Worm (Caenorhabditis elegans): ENCODE results near the gene srj-49.

srj-49 gene

ce11 chrV:2807760-2808159 is 40.4 kb downstream of the srj-49 start, which contains the start of gene ketn-1 (continued):
- no peak for TF ChIP-seq tbx-9 (tag; optimal IDR thresholded peaks at IDR 0.05; ENCODE audit: borderline replicate concordance)
- no peak for TF ChIP-seq ceh-27 (GFP tag; optimal IDR thresholded peaks at IDR 0.05)

ce11 chrV:2803258-2803657 is 44.9 kb downstream of the srj-49 start:
- TF ChIP-seq zfh-2 (GFP tag; conservative IDR thresholded peaks at IDR 0.05) = peak; percentile 57
- TF ChIP-seq ccch-3 (GFP tag; optimal IDR thresholded peaks at IDR 0.05) = no peak

ce11 chrV:2801955-2802354 is 46.2 kb downstream of the srj-49 start:
- no peak for TF ChIP-seq xnd-1 (tag; optimal IDR thresholded peaks at IDR 0.05)
- TF ChIP-seq K12H6.12 (tag; optimal IDR thresholded peaks at IDR 0.05) = no peak
- TF ChIP-seq ceh-91 (GFP tag; IDR thresholded peaks at IDR 0.05) = no peak
- TF ChIP-seq nhr-120 (GFP tag; IDR thresholded peaks at IDR 0.05) = no peak
- no peak for TF ChIP-seq tlf-1 (GFP tag; optimal IDR thresholded peaks at IDR 0.05)

ce11 chrV:2800676-2801075 is 47.5 kb downstream of the srj-49 start:
- peak; percentile 11; the same call in 1 of the 2 replicates for TF ChIP-seq egrh-3 (GFP tag; IDR thresholded peaks at IDR 0.05)
- no peak for TF ChIP-seq efl-1 (GFP tag; optimal IDR thresholded peaks at IDR 0.05)
- peak; percentile 65; the same call in 1 of the 2 replicates for TF ChIP-seq zfh-2 (GFP tag; conservative IDR thresholded peaks at IDR 0.05)
- TF ChIP-seq ztf-25 (GFP tag; IDR thresholded peaks at IDR 0.05) = no peak

DNA sequence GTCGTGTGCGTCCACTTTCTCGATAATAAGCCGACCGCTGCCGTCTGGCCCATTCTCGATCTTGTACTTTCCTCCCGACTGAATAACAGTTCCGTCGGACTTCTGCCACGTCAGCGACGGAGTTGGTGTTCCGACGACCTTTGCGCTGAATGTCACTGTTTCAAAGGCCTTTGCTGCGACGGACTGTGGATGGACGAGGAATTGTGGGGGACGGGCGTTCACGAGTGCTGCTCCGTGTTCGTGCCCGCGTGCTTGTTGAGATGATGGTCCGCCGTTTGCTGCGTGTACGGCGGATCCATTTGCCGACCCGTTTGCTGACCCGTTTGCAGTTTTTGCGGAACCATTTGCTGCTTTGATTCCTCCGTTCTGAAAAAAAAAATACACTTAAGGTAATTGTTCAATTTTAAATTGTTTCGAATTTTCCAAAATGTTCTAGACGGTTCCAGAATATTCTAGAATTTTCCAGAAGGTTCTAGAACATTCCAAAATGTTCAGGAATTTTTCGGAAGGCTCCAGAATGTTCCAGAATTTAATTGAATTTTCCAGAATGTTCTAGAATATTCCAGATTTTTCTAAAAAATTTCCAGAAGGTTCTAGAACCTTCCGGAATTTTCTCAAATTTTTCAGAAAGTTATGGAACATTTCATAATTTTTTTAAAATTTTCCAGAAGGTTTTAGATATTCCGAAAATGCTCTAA is 48.8 kb downstream of the srj-49 start:
- TF ChIP-seq zfh-2 (GFP tag; conservative IDR thresholded peaks at IDR 0.05) (peak; percentile 60; the same call in 1 of the 2 replicates), rpc-1 (optimal IDR thresholded peaks at IDR 0.05) (peak; percentile 31), rpc-1 (tag; optimal IDR thresholded peaks at IDR 0.05) (no peak), hsf-1 (GFP tag; IDR thresholded peaks at IDR 0.05) (peak; percentile 93), rcor-1 (GFP tag; IDR thresholded peaks at IDR 0.05) (no peak), lin-26 (GFP tag; IDR thresholded peaks at IDR 0.05) (0 out of 2 replicates have a peak, but pooled peaks have one; percentile 24), F10E7.11 (tag; optimal IDR thresholded peaks at IDR 0.05) (no peak), ceh-79 (tag; optimal IDR thresholded peaks at IDR 0.05) (no peak)
